Worm (Caenorhabditis elegans) whole organism, L1 larva: ENCODE data around the gene VM106R.1.

Source experiments
- ces-1 ChIP-seq: fragments of 150-350 bp; optimal IDR thresholded peaks from 2 replicates; lab custom pipeline; 2014; ENCODE audit warnings: missing biosample characterization, missing genetic modification reagents, missing genetic modification characterization
- mab-9 ChIP-seq: fragments of 200-800 bp; sonication (Bioruptor generic); IDR thresholded peaks from 2 replicates; pipeline ENCODE4 v1.3.6; 2022; ENCODE audit warnings: missing genetic modification reagents, missing genetic modification characterization, missing compliant biosample characterization
- nhr-28 ChIP-seq: fragments of 150-350 bp; optimal IDR thresholded peaks from 2 replicates; lab custom pipeline; 2014; ENCODE audit warnings: missing biosample characterization, missing genetic modification characterization
- nhr-77 ChIP-seq: fragments of 150-350 bp; optimal IDR thresholded peaks from 2 replicates; lab custom pipeline; 2014; ENCODE audit warnings: missing biosample characterization, missing genetic modification characterization
- zag-1 ChIP-seq: fragments of 150-350 bp; optimal IDR thresholded peaks from 2 replicates; lab custom pipeline; 2014; ENCODE audit warnings: missing biosample characterization, missing genetic modification characterization

ce11 chrII:10843527-10843926, 14.5 kb upstream of the VM106R.1 start, which contains the start of gene M106.8:
- TF ChIP-seq nhr-28 (tag; lab: Kevin White, UChicago) = no peak
- no peak for TF ChIP-seq nhr-77 (tag; lab: Kevin White, UChicago)
- no peak for TF ChIP-seq ces-1 (GFP tag; lab: Kevin White, UChicago)
- TF ChIP-seq mab-9 (GFP tag; lab: Robert Waterston, UW) = no peak
- TF ChIP-seq zag-1 = no peak
